Worm (Caenorhabditis elegans) whole organism, L3 larva: Measurements from ENCODE around the gene W04G3.11.
A peak's percentile ranks its signal among the peaks of the same experiment; 100 is the strongest.

ENCODE experiments used
- ceh-16 ChIP-seq: sonication (generic microtip); optimal IDR thresholded peaks from 2 replicates; lab custom pipeline; 2017; ENCODE audit warnings: missing biosample characterization, missing genetic modification characterization
- ceh-82 ChIP-seq: fragments of 150-350 bp; optimal IDR thresholded peaks from 2 replicates; lab custom pipeline; 2014; ENCODE audit warnings: missing biosample characterization, missing genetic modification characterization
- ceh-9 ChIP-seq: sonication (generic microtip); optimal IDR thresholded peaks from 2 replicates; lab custom pipeline; 2018; ENCODE audit warnings: missing biosample characterization, missing genetic modification characterization
- daf-12 ChIP-seq: fragments of 150-350 bp; optimal IDR thresholded peaks from 2 replicates; lab custom pipeline; 2014; ENCODE audit warnings: missing biosample characterization, missing genetic modification reagents, missing genetic modification characterization
- egl-27 ChIP-seq: sonication (generic microtip); optimal IDR thresholded peaks from 4 replicates; lab custom pipeline; 2017; ENCODE audit warnings: missing biosample characterization, missing genetic modification reagents, missing genetic modification characterization
- elt-1 ChIP-seq: fragments of 150-350 bp; optimal IDR thresholded peaks from 2 replicates; lab custom pipeline; 2014; ENCODE audit warnings: missing biosample characterization, missing genetic modification characterization
- elt-2 ChIP-seq: sonication (generic microtip); optimal IDR thresholded peaks from 2 replicates; lab custom pipeline; 2016; ENCODE audit warnings: missing genetic modification reagents, mild to moderate bottlenecking, missing genetic modification characterization, missing compliant biosample characterization
- elt-3 ChIP-seq, 3 experiments: fragments of 150-350 bp in 1 of 3; sonication (generic microtip) in 2 of 3; optimal IDR thresholded peaks; 2 replicates in 2 of 3; 4 replicates in 1 of 3; lab custom pipeline; 2014 to 2017; ENCODE audit warnings: missing biosample characterization in 3 of 3, missing genetic modification characterization in 3 of 3
- fkh-2 ChIP-seq: fragments of 150-350 bp; optimal IDR thresholded peaks from 2 replicates; lab custom pipeline; 2014; ENCODE audit warnings: missing biosample characterization, missing genetic modification reagents, missing genetic modification characterization
- hmg-11 ChIP-seq: sonication (generic microtip); optimal IDR thresholded peaks from 2 replicates; lab custom pipeline; 2016; ENCODE audit warnings: missing genetic modification characterization, missing compliant biosample characterization
- lin-39 ChIP-seq: fragments of 150-350 bp; optimal IDR thresholded peaks from 2 replicates; lab custom pipeline; 2018; ENCODE audit warnings: missing biosample characterization, missing genetic modification reagents, missing genetic modification characterization
- nfya-1 ChIP-seq: sonication (generic microtip); optimal IDR thresholded peaks from 2 replicates; lab custom pipeline; 2017; ENCODE audit warnings: missing genetic modification characterization, mild to moderate bottlenecking, missing compliant biosample characterization, antibody characterized with exemption, moderate library complexity; ENCODE audit not compliant: insufficient read depth
- nhr-23 ChIP-seq: fragments of 150-350 bp; optimal IDR thresholded peaks from 2 replicates; lab custom pipeline; 2014; ENCODE audit warnings: missing biosample characterization, missing genetic modification reagents, missing genetic modification characterization
- nhr-43 ChIP-seq: sonication (generic microtip); optimal IDR thresholded peaks from 2 replicates; lab custom pipeline; 2016; ENCODE audit warnings: mild to moderate bottlenecking, missing genetic modification characterization, missing compliant biosample characterization; ENCODE audit not compliant: poor library complexity, severe bottlenecking
- skn-1 ChIP-seq: fragments of 150-350 bp; optimal IDR thresholded peaks from 2 replicates; lab custom pipeline; 2014; ENCODE audit warnings: missing biosample characterization, missing genetic modification characterization
- snpc-4 ChIP-seq: fragments of 150-350 bp; optimal IDR thresholded peaks from 2 replicates; lab custom pipeline; 2014; ENCODE audit warnings: missing biosample characterization, missing genetic modification characterization
- zag-1 ChIP-seq: fragments of 150-350 bp; optimal IDR thresholded peaks from 2 replicates; lab custom pipeline; 2014; ENCODE audit warnings: missing biosample characterization, missing genetic modification characterization

The W04G3.11 gene

DNA sequence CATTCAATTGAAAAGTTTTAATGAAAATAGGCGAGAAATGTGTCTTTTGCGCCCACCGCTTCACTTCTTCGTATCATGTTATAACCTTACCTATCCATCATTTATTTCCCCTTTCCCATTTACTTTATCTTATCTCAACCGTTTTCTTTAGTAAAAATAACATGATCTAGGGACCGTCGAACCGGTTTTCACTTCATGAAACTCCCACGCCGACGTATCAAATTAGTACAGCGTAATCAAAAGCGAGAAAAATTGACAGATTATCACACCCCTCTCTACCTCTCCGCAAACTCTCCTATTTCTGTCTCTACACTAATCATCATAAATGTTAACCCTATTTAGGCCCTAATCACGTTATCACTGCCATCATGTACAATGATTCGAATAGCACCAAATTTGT, 48.0 kb downstream of the W04G3.11 start:
- TF ChIP-seq elt-2 (tag; lab: Kevin White, UChicago) = peak; percentile 20
- no peak for TF ChIP-seq zag-1 (tag; lab: Kevin White, UChicago)
- peak; percentile 47 for TF ChIP-seq nhr-23 (tag; lab: Kevin White, UChicago)
- TF ChIP-seq elt-3 (tag; optimal IDR thresholded peaks at IDR 0.05; lab: Kevin White, UChicago) = peak in 2 of 3 experiments; percentile 70 to 93
- TF ChIP-seq lin-39 = no peak
- peak; percentile 29 for TF ChIP-seq nhr-43 (tag; lab: Kevin White, UChicago)
- TF ChIP-seq fkh-2 = no peak
- TF ChIP-seq nfya-1 = no peak
- no peak for TF ChIP-seq egl-27 (tag; lab: Kevin White, UChicago)
- no peak for TF ChIP-seq ceh-82 (tag; lab: Kevin White, UChicago)

DNA sequence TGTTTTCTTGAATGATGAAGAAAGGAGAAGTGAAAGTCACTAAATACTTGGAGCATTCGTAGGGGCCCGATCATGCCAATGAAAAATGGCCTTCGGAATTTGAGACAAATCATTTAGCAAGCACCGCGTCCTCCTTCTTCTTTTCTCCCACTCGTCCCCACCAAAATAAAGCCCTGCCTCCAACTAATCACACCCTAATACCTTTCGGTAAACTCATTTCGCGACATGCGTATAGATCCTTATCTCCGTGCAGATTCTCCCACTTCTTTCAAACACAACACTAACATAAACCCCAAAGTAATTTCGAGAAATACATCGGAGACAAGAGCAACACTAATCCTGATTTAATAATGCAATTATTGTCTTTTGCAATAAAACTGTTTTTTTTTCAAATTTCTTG, 48.6 kb downstream of the W04G3.11 start:
- TF ChIP-seq skn-1 (tag; lab: Kevin White, UChicago) (no peak), hmg-11 (tag; lab: Kevin White, UChicago) (no peak), ceh-16 (no peak), egl-27 (tag; lab: Kevin White, UChicago) (no peak), snpc-4 (tag; lab: Kevin White, UChicago) (no peak), ceh-9 (tag; lab: Kevin White, UChicago) (no peak), elt-1 (tag; lab: Kevin White, UChicago) (peak; percentile 78), nfya-1 (no peak), daf-12 (tag; lab: Kevin White, UChicago) (no peak), lin-39 (peak; percentile 60)
